Fruit fly (Drosophila melanogaster) whole organism, embryonic: ENCODE results near the gene CG12112.

ENCODE experiments used
- Abd-B ChIP-seq: fragments of 200-800 bp; sonication (Bioruptor generic); optimal IDR thresholded peaks from 2 replicates; lab custom pipeline; 2018; ENCODE audit warnings: missing biosample characterization, mild to moderate bottlenecking, missing genetic modification characterization, moderate library complexity
- CG10565 ChIP-seq: fragments of 200-800 bp; sonication (Bioruptor generic); optimal IDR thresholded peaks from 3 replicates; lab custom pipeline; 2016; ENCODE audit warnings: missing biosample characterization, mild to moderate bottlenecking, missing genetic modification characterization
- CG11695 ChIP-seq: fragments of 200-800 bp; sonication (Bioruptor generic); IDR thresholded peaks from 3 replicates; pipeline ENCODE4 v1.3.6; 2022; ENCODE audit warnings: missing biosample characterization, missing genetic modification characterization
- CG12236 ChIP-seq: fragments of 200-800 bp; sonication (Bioruptor generic); optimal IDR thresholded peaks from 2 replicates; lab custom pipeline; 2016; ENCODE audit warnings: missing biosample characterization, missing genetic modification characterization
- CG14441 ChIP-seq: fragments of 200-800 bp; sonication (Bioruptor generic); IDR thresholded peaks from 2 replicates; pipeline ENCODE4 v1.3.6; 2022; ENCODE audit warnings: missing biosample characterization, missing genetic modification characterization
- CG1603 ChIP-seq: fragments of 200-800 bp; sonication (Bioruptor generic); optimal IDR thresholded peaks from 2 replicates; lab custom pipeline; 2019; ENCODE audit warnings: missing biosample characterization, mild to moderate bottlenecking, missing genetic modification characterization, moderate library complexity
- CG17359 ChIP-seq: fragments of 200-800 bp; sonication (Bioruptor generic); optimal IDR thresholded peaks from 3 replicates; lab custom pipeline; 2018; ENCODE audit warnings: missing biosample characterization, mild to moderate bottlenecking, missing genetic modification characterization, moderate library complexity
- CG17612 ChIP-seq: fragments of 200-800 bp; sonication (Bioruptor generic); IDR thresholded peaks from 2 replicates; pipeline ENCODE4 v1.3.6; 2022; ENCODE audit warnings: missing biosample characterization, missing genetic modification characterization
- CG18619 ChIP-seq: fragments of 200-800 bp; sonication (Bioruptor generic); optimal IDR thresholded peaks from 3 replicates; lab custom pipeline; 2017; ENCODE audit warnings: missing biosample characterization, mild to moderate bottlenecking, missing genetic modification characterization
- CG31365 ChIP-seq: fragments of 200-800 bp; sonication (Bioruptor generic); optimal IDR thresholded peaks from 2 replicates; lab custom pipeline; 2018; ENCODE audit warnings: missing biosample characterization, mild to moderate bottlenecking, missing genetic modification characterization
- CG32772 ChIP-seq: fragments of 200-800 bp; sonication (Bioruptor generic); IDR thresholded peaks from 2 replicates; pipeline ENCODE4 v1.3.6; 2022; ENCODE audit warnings: missing biosample characterization, missing genetic modification characterization
- CG4282 ChIP-seq: fragments of 200-800 bp; sonication (Bioruptor generic); optimal IDR thresholded peaks from 2 replicates; lab custom pipeline; 2016; ENCODE audit warnings: missing biosample characterization, missing genetic modification characterization
- CG6254 ChIP-seq: fragments of 200-800 bp; sonication (Bioruptor generic); optimal IDR thresholded peaks from 3 replicates; lab custom pipeline; 2017; ENCODE audit warnings: mild to moderate bottlenecking, missing biosample characterization, missing genetic modification reagents, missing genetic modification characterization
- CG7745 ChIP-seq: fragments of 200-800 bp; sonication (Bioruptor generic); optimal IDR thresholded peaks from 2 replicates; lab custom pipeline; 2018; ENCODE audit warnings: missing biosample characterization, mild to moderate bottlenecking, missing genetic modification characterization, moderate library complexity
- CG8290 ChIP-seq, 3 experiments: fragments of 200-800 bp; sonication (Bioruptor generic); optimal IDR thresholded peaks; 2 replicates each; lab custom pipeline; 2016 to 2019; ENCODE audit warnings: missing biosample characterization in 3 of 3, missing genetic modification characterization in 3 of 3, mild to moderate bottlenecking in 2 of 3, moderate library complexity in 1 of 3
- CG8388 ChIP-seq: fragments of 200-800 bp; sonication (Bioruptor generic); optimal IDR thresholded peaks from 2 replicates; lab custom pipeline; 2019; ENCODE audit warnings: missing biosample characterization, mild to moderate bottlenecking, missing genetic modification characterization, moderate library complexity
- D19B ChIP-seq: fragments of 200-800 bp; sonication (Bioruptor generic); optimal IDR thresholded peaks from 2 replicates; lab custom pipeline; 2017; ENCODE audit warnings: missing biosample characterization, mild to moderate bottlenecking, missing genetic modification characterization
- Deaf1 ChIP-seq: fragments of 200-800 bp; optimal IDR thresholded peaks from 3 replicates; lab custom pipeline; 2019; ENCODE audit warnings: missing biosample characterization, mild to moderate bottlenecking, missing genetic modification characterization, moderate library complexity
- E2f1 ChIP-seq: fragments of 200-800 bp; sonication (Bioruptor generic); IDR thresholded peaks from 2 replicates; pipeline ENCODE4 v1.3.6; 2022; ENCODE audit warnings: missing biosample characterization, missing genetic modification characterization
- Fer1 ChIP-seq: fragments of 200-800 bp; sonication (Bioruptor generic); optimal IDR thresholded peaks from 2 replicates; lab custom pipeline; 2017; ENCODE audit warnings: missing biosample characterization, mild to moderate bottlenecking, missing genetic modification characterization
- Fer2 ChIP-seq: fragments of 200-800 bp; sonication (Bioruptor generic); optimal IDR thresholded peaks from 2 replicates; lab custom pipeline; 2018; ENCODE audit warnings: missing biosample characterization, mild to moderate bottlenecking, missing genetic modification characterization, moderate library complexity
- Hr3 ChIP-seq: fragments of 200-800 bp; sonication (Bioruptor generic); optimal IDR thresholded peaks from 3 replicates; lab custom pipeline; 2016; ENCODE audit warnings: missing biosample characterization, missing genetic modification characterization
- Hsf ChIP-seq: fragments of 200-800 bp; sonication (Bioruptor generic); optimal IDR thresholded peaks from 3 replicates; lab custom pipeline; 2016; ENCODE audit warnings: missing biosample characterization, missing genetic modification characterization
- Mrtf ChIP-seq: fragments of 200-800 bp; sonication (Bioruptor generic); IDR thresholded peaks from 3 replicates; pipeline ENCODE4 v1.3.6; 2022; ENCODE audit warnings: missing biosample characterization, missing genetic modification characterization
- Oaz ChIP-seq: fragments of 200-800 bp; sonication (Bioruptor generic); IDR thresholded peaks from 2 replicates; pipeline ENCODE4 v1.3.6; 2022; ENCODE audit warnings: missing biosample characterization, missing genetic modification characterization
- Pdp1 ChIP-seq, 2 experiments: fragments of 200-800 bp; sonication (Bioruptor generic); optimal IDR thresholded peaks; 3 replicates each; lab custom pipeline; 2016; ENCODE audit warnings: missing biosample characterization in 2 of 2, missing genetic modification characterization in 2 of 2, mild to moderate bottlenecking in 1 of 2, moderate library complexity in 1 of 2
- Ssrp ChIP-seq: fragments of 200-800 bp; sonication (Bioruptor generic); optimal IDR thresholded peaks from 2 replicates; lab custom pipeline; 2018; ENCODE audit warnings: missing biosample characterization, mild to moderate bottlenecking, missing genetic modification characterization, moderate library complexity
- bab2 ChIP-seq: fragments of 200-800 bp; sonication (Bioruptor generic); optimal IDR thresholded peaks from 2 replicates; lab custom pipeline; 2016; ENCODE audit warnings: missing biosample characterization, missing genetic modification characterization
- bigmax ChIP-seq: fragments of 200-800 bp; sonication (Bioruptor generic); optimal IDR thresholded peaks from 2 replicates; lab custom pipeline; 2018; ENCODE audit warnings: missing biosample characterization, mild to moderate bottlenecking, missing genetic modification characterization
- bsh ChIP-seq, 2 experiments: fragments of 200-800 bp; sonication (Bioruptor generic); optimal IDR thresholded peaks; 2 replicates each; lab custom pipeline; 2017 to 2018; ENCODE audit warnings: mild to moderate bottlenecking in 2 of 2, missing biosample characterization in 2 of 2, missing genetic modification characterization in 2 of 2, moderate library complexity in 1 of 2
- chm ChIP-seq: fragments of 200-800 bp; sonication (Bioruptor generic); IDR thresholded peaks from 2 replicates; pipeline ENCODE4 v1.3.6; 2022; ENCODE audit warnings: missing biosample characterization, missing genetic modification characterization
- ci ChIP-seq: fragments of 200-800 bp; sonication (Bioruptor generic); IDR thresholded peaks from 3 replicates; pipeline ENCODE4 v1.3.6; 2022; ENCODE audit warnings: missing biosample characterization, missing genetic modification characterization
- fd102C ChIP-seq: fragments of 200-800 bp; sonication (Bioruptor generic); optimal IDR thresholded peaks from 2 replicates; lab custom pipeline; 2018; ENCODE audit warnings: missing biosample characterization, mild to moderate bottlenecking, missing genetic modification characterization, moderate library complexity
- hth ChIP-seq: fragments of >200 bp; optimal IDR thresholded peaks from 2 replicates; lab custom pipeline; 2017; ENCODE audit warnings: inconsistent platforms
- inv ChIP-seq: fragments of 200-800 bp; sonication (Bioruptor generic); IDR thresholded peaks from 2 replicates; pipeline ENCODE4 v1.3.6; 2022; ENCODE audit warnings: missing biosample characterization, missing genetic modification characterization; ENCODE audit not compliant: partially characterized antibody
- jigr1 ChIP-seq: fragments of 200-800 bp; sonication (Bioruptor generic); IDR thresholded peaks from 3 replicates; pipeline ENCODE4 v1.3.6; 2022; ENCODE audit warnings: missing biosample characterization, missing genetic modification characterization
- ken ChIP-seq: fragments of 200-800 bp; sonication (Bioruptor generic); IDR thresholded peaks from 3 replicates; pipeline ENCODE4 v1.3.6; 2022; ENCODE audit warnings: missing biosample characterization, missing genetic modification characterization
- lbe ChIP-seq: fragments of 200-800 bp; sonication (Bioruptor generic); optimal IDR thresholded peaks from 2 replicates; lab custom pipeline; 2016; ENCODE audit warnings: missing biosample characterization, mild to moderate bottlenecking, missing genetic modification characterization
- mld ChIP-seq: fragments of 200-800 bp; sonication (Bioruptor generic); IDR thresholded peaks from 3 replicates; pipeline ENCODE4 v1.3.6; 2022; ENCODE audit warnings: missing biosample characterization, missing genetic modification characterization; ENCODE audit not compliant: partially characterized antibody
- nerfin-1 ChIP-seq: fragments of 200-800 bp; sonication (Bioruptor generic); optimal IDR thresholded peaks from 3 replicates; lab custom pipeline; 2019; ENCODE audit warnings: missing biosample characterization, mild to moderate bottlenecking, missing genetic modification characterization, moderate library complexity
- pros ChIP-seq: fragments of 200-800 bp; sonication (Bioruptor generic); optimal IDR thresholded peaks from 3 replicates; lab custom pipeline; 2019; ENCODE audit warnings: missing biosample characterization, mild to moderate bottlenecking, missing genetic modification characterization, moderate library complexity
- ro ChIP-seq: fragments of 200-800 bp; sonication (Bioruptor generic); IDR thresholded peaks from 2 replicates; pipeline ENCODE4 v1.3.6; 2022; ENCODE audit warnings: missing biosample characterization, missing genetic modification characterization
- schlank ChIP-seq: fragments of 200-800 bp; sonication (Bioruptor generic); optimal IDR thresholded peaks from 2 replicates; lab custom pipeline; 2018; ENCODE audit warnings: missing biosample characterization, mild to moderate bottlenecking, missing genetic modification characterization
- seq ChIP-seq: fragments of 200-800 bp; sonication (Bioruptor generic); IDR thresholded peaks from 2 replicates; pipeline ENCODE4 v1.3.6; 2022; ENCODE audit warnings: missing biosample characterization, missing genetic modification characterization
- sima ChIP-seq: fragments of 200-800 bp; sonication (Bioruptor generic); optimal IDR thresholded peaks from 2 replicates; lab custom pipeline; 2016; ENCODE audit warnings: missing biosample characterization, missing genetic modification characterization
- sisA ChIP-seq: fragments of 200-800 bp; sonication (Bioruptor generic); IDR thresholded peaks from 2 replicates; pipeline ENCODE4 v1.3.6; 2022; ENCODE audit warnings: missing biosample characterization, missing genetic modification characterization
- slbo ChIP-seq: fragments of 200-800 bp; sonication (Bioruptor generic); IDR thresholded peaks from 2 replicates; pipeline ENCODE4 v1.3.6; 2022; ENCODE audit warnings: missing biosample characterization, missing genetic modification characterization
- slou ChIP-seq: fragments of 200-800 bp; sonication (Bioruptor generic); optimal IDR thresholded peaks from 3 replicates; lab custom pipeline; 2016; ENCODE audit warnings: missing biosample characterization, missing genetic modification characterization
- sob ChIP-seq: fragments of 200-800 bp; sonication (Bioruptor generic); IDR thresholded peaks from 2 replicates; pipeline ENCODE4 v1.3.6; 2022; ENCODE audit warnings: missing biosample characterization, missing genetic modification characterization
- tap ChIP-seq: fragments of 200-800 bp; optimal IDR thresholded peaks from 3 replicates; lab custom pipeline; 2019; ENCODE audit warnings: missing biosample characterization, mild to moderate bottlenecking, missing genetic modification characterization, moderate library complexity
- vnd ChIP-seq: fragments of 200-800 bp; sonication (Bioruptor generic); IDR thresholded peaks from 3 replicates; pipeline ENCODE4 v1.3.6; 2022; ENCODE audit warnings: missing biosample characterization, missing genetic modification characterization; ENCODE audit not compliant: partially characterized antibody
- wdn ChIP-seq: fragments of 200-800 bp; sonication (Bioruptor generic); IDR thresholded peaks from 2 replicates; pipeline ENCODE4 v1.3.6; 2022; ENCODE audit warnings: missing biosample characterization, missing genetic modification characterization
- zfh1 ChIP-seq: fragments of 200-800 bp; sonication (Bioruptor generic); IDR thresholded peaks from 3 replicates; pipeline ENCODE4 v1.3.6; 2022; ENCODE audit warnings: missing biosample characterization, missing genetic modification characterization

The CG12112 gene

DNA sequence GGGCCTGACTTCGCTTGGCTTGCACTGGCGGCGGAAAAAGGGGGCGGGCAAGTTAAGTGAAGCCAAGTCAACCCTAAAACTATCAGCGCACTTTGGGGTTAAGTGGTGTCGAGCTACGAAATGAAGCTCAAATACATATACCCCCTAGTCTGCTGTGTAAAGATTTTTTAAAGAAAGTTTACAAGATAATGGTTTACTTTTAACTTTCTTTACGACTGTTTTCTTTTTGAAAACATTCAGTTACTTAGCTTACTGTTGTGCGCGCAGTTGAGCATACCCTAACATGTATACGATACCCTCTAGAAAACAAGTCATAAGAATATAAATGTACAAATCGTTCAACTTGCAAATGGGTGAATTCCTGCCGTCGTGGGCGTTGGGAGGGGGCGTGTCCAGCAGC lies 17.3 kb downstream of the CG12112 start (continued):
- TF ChIP-seq ro (GFP tag; lab: Robert Waterston, UW), result no peak
- TF ChIP-seq sisA (GFP tag; lab: Robert Waterston, UW), result peak; percentile 60
- TF ChIP-seq sob (GFP tag; lab: Robert Waterston, UW), result no peak
- TF ChIP-seq CG8290 (GFP tag; optimal IDR thresholded peaks at IDR 0.05; lab: Kevin White, UChicago), result no peak
- TF ChIP-seq CG8290 (tag; optimal IDR thresholded peaks at IDR 0.05; lab: Kevin White, UChicago), result no peak
- no peak for TF ChIP-seq zfh1 (GFP tag; lab: Robert Waterston, UW)
- peak; percentile 44; the same call in 1 of the 2 replicates for TF ChIP-seq CG14441 (GFP tag; lab: Robert Waterston, UW)
- no peak for TF ChIP-seq vnd
- TF ChIP-seq jigr1 (GFP tag; lab: Robert Waterston, UW), result no peak
- TF ChIP-seq chm (GFP tag; lab: Robert Waterston, UW), result no peak
- TF ChIP-seq Hsf (GFP tag; lab: Kevin White, UChicago), result peak; percentile 13
- TF ChIP-seq D19B (GFP tag; lab: Kevin White, UChicago), result peak; percentile 82
- TF ChIP-seq Fer2 (tag; lab: Kevin White, UChicago), result no peak
- TF ChIP-seq bab2, result peak; percentile 42
- no peak for TF ChIP-seq wdn
- TF ChIP-seq inv (GFP tag; lab: Robert Waterston, UW), result no peak
- TF ChIP-seq slbo (GFP tag; lab: Robert Waterston, UW), result no peak
- no peak for TF ChIP-seq fd102C (GFP tag; lab: Kevin White, UChicago)
- no peak for TF ChIP-seq CG1603 (tag; lab: Kevin White, UChicago)
- TF ChIP-seq Deaf1 (tag; lab: Kevin White, UChicago), result no peak
- no peak for TF ChIP-seq mld
- TF ChIP-seq seq (GFP tag; lab: Robert Waterston, UW), result no peak
- TF ChIP-seq CG6254 (GFP tag; lab: Kevin White, UChicago), result no peak
- no peak for TF ChIP-seq slou (GFP tag; lab: Kevin White, UChicago)
- 0 out of 3 replicates have a peak, but pooled peaks have one; percentile 25 for TF ChIP-seq ken (GFP tag; lab: Robert Waterston, UW)
- no peak for TF ChIP-seq CG17612 (GFP tag; lab: Robert Waterston, UW)
- TF ChIP-seq sima (GFP tag; lab: Kevin White, UChicago), result no peak
- no peak for TF ChIP-seq CG8388 (GFP tag; lab: Kevin White, UChicago)
- TF ChIP-seq hth (lab: Kevin White, UChicago), result no peak
- TF ChIP-seq tap (tag; lab: Kevin White, UChicago), result no peak
- no peak for TF ChIP-seq CG10565
- TF ChIP-seq CG17359, result peak; percentile 46
- no peak for TF ChIP-seq CG7745 (tag; lab: Kevin White, UChicago)
- no peak for TF ChIP-seq Abd-B
- TF ChIP-seq CG32772, result peak; percentile 32; the same call in 1 of the 2 replicates
- TF ChIP-seq pros, result no peak
- peak; percentile 15 for TF ChIP-seq Ssrp (tag; lab: Kevin White, UChicago)
- TF ChIP-seq CG12236 (GFP tag; lab: Kevin White, UChicago), result no peak
- TF ChIP-seq Mrtf, result 0 out of 3 replicates have a peak, but pooled peaks have one; percentile 16
- TF ChIP-seq CG18619 (GFP tag; lab: Kevin White, UChicago), result no peak
- TF ChIP-seq lbe, result no peak
- 0 out of 2 replicates have a peak, but pooled peaks have one; percentile 17 for TF ChIP-seq Oaz (GFP tag; lab: Robert Waterston, UW)
- TF ChIP-seq CG4282 (GFP tag; lab: Kevin White, UChicago), result no peak

DNA sequence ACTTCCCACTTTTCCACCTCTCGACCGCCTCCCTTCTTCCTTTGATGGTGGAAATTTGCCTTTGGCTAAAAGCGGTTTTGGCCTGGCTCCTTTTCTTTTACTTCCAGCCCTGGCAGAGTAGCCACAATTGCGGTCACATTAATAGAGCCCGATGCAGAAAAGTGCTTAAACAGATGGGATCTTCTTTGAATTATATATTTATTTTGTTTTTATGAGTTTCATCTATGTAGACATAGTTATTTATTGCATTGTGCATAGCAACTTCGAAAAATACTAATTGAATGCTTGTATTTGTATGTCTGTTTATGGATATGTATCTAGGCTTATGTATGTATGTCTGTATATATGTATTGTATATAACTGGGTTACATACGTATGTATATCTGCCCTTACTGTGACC lies 18.0 kb downstream of the CG12112 start:
- TF ChIP-seq wdn (peak; percentile 53; the same call in 1 of the 2 replicates), nerfin-1 (peak; percentile 14), ci (GFP tag; lab: Robert Waterston, UW) (peak; percentile 49; the same call in 1 of the 3 replicates), schlank (tag; lab: Kevin White, UChicago) (peak; percentile 18), CG31365 (tag; lab: Kevin White, UChicago) (peak; percentile 16), Hr3 (peak; percentile 27), Fer1 (GFP tag; lab: Kevin White, UChicago) (peak; percentile 85), E2f1 (peak; percentile 40), Pdp1 (GFP tag; optimal IDR thresholded peaks at IDR 0.05; lab: Kevin White, UChicago) (peak; percentile 1 to 29), bigmax (GFP tag; lab: Kevin White, UChicago) (no peak), bsh (GFP tag; optimal IDR thresholded peaks at IDR 0.05; lab: Kevin White, UChicago) (peak in 1 of 2 experiments; percentile 40), CG11695 (GFP tag; lab: Robert Waterston, UW) (peak; percentile 48; the same call in 1 of the 3 replicates)
